Worm (Caenorhabditis elegans) whole organism, young adult: Measurements from ENCODE around the gene T27E9.2.

Experiments used
- ama-1 ChIP-seq, 3 experiments: fragments of 150-350 bp in 1 of 3; sonication (generic microtip) in 2 of 3; optimal IDR thresholded peaks; 2 replicates each; lab custom pipeline; 2014 to 2018; ENCODE audit warnings: missing biosample characterization in 2 of 3, missing genetic modification characterization in 2 of 3, missing genetic modification reagents in 2 of 3
- attf-6 ChIP-seq: fragments of 200-800 bp; sonication (Bioruptor generic); IDR thresholded peaks from 2 replicates; pipeline ENCODE4 v1.3.6; 2022; ENCODE audit warnings: missing genetic modification reagents, missing genetic modification characterization, missing compliant biosample characterization
- ceh-27 ChIP-seq: fragments of 200-800 bp; sonication (Bioruptor generic); optimal IDR thresholded peaks from 2 replicates; lab custom pipeline; 2018; ENCODE audit warnings: mild to moderate bottlenecking, missing genetic modification characterization, moderate library complexity, missing compliant biosample characterization
- die-1 ChIP-seq: sonication (generic microtip); optimal IDR thresholded peaks from 2 replicates; lab custom pipeline; 2016; ENCODE audit warnings: missing genotype, mild to moderate bottlenecking, missing genetic modification characterization, missing compliant biosample characterization
- him-1 ChIP-seq: sonication (generic microtip); optimal IDR thresholded peaks from 2 replicates; lab custom pipeline; 2016; ENCODE audit warnings: missing genotype, missing genetic modification reagents, missing genetic modification characterization, missing compliant biosample characterization
- rpc-1 ChIP-seq, 2 experiments: fragments of 150-350 bp in 1 of 2; sonication (generic microtip) in 1 of 2; optimal IDR thresholded peaks; 2 replicates each; lab custom pipeline; 2014 to 2018; ENCODE audit warnings: missing biosample characterization in 1 of 2, missing genetic modification characterization in 1 of 2, missing genetic modification reagents in 1 of 2, missing genotype in 1 of 2

DNA sequence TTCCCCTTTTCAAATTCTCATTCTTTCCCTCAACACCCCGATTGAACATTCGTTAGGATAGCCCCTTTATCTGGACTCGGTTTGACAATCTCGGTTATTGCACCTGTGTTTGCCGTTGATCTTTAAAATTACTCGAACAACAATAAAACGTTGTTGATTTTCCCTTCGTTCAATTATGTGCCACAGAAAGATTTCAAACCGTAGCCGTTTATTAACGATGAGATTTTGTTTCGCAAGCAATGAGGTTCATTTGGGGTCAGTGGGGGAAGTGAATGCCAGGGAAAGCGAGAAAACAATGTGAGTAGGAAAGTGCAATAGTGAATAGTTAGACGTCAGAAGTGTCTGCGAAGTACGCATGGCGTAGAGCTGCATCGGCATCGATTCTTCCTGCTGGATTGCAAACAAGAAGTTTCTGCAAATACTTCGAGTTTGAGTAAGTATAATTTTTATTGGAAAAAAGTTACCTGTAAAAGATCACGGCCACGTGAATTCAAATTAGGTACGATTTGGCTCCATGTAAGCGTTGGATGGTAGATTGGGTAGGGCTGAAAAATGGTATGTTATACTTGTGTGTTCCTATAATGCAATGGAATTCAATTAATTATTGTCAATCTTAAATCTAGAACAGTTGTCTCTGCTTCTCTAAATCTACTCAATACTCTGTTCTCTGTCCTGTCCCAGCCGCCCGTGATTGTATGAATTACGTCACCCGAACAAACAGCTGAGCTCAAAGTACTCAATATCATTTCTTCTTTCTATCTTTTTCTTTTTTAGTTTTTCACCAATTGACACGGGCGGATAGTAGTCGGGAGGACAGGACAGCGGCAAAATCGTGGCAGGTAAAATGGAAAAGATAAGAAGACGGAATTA, 2.3 kb upstream of the T27E9.2 start, which contains the start of gene kel-3:
- TF ChIP-seq ceh-27 (peak; percentile 27), rpc-1 (optimal IDR thresholded peaks at IDR 0.05; lab: Kevin White, UChicago) (no peak), rpc-1 (tag; optimal IDR thresholded peaks at IDR 0.05; lab: Kevin White, UChicago) (peak; percentile 11), die-1 (peak; percentile 78), ama-1 (optimal IDR thresholded peaks at IDR 0.05; lab: Kevin White, UChicago) (peak; percentile 97), ama-1 (GFP tag; optimal IDR thresholded peaks at IDR 0.05; lab: Kevin White, UChicago) (peak; percentile 50 to 96), him-1 (tag; lab: Kevin White, UChicago) (peak; percentile 54), attf-6 (GFP tag; lab: Robert Waterston, UW) (peak; percentile 87)
